Fruit fly (Drosophila melanogaster): ENCODE results near the gene SmB.

SmB gene

dm6 chr2L:10430802-10431476, 4.5 kb upstream of the SmB start, which contains the start of the genes Bug22 and TfIIB (continued):
- peak; percentile 94 for TF ChIP-seq Med (GFP tag)
- TF ChIP-seq CG12219 (GFP tag; optimal IDR thresholded peaks at IDR 0.05), result peak; percentile 28
- TF ChIP-seq her (GFP tag; optimal IDR thresholded peaks at IDR 0.05), result peak; percentile 25
- peak; percentile 85 for TF ChIP-seq gem (tag; optimal IDR thresholded peaks at IDR 0.05)
- TF ChIP-seq Optix (GFP tag; IDR thresholded peaks at IDR 0.05), result peak; percentile 60; the same call in 1 of the 3 replicates
- TF ChIP-seq BEAF-32 (GFP tag; optimal IDR thresholded peaks at IDR 0.05), result peak; percentile 47
- TF ChIP-seq lilli (GFP tag; optimal IDR thresholded peaks at IDR 0.05), result peak; percentile 86
- TF ChIP-seq CG14050 (GFP tag; IDR thresholded peaks at IDR 0.05), result no peak
- TF ChIP-seq Max (GFP tag; optimal IDR thresholded peaks at IDR 0.05), result peak; percentile 85
- TF ChIP-seq phol (tag; optimal IDR thresholded peaks at IDR 0.05), result peak; percentile 74
- peak; percentile 61 for TF ChIP-seq CG18011 (GFP tag; optimal IDR thresholded peaks at IDR 0.05)
- peak; percentile 14 for TF ChIP-seq CrebB (tag; optimal IDR thresholded peaks at IDR 0.05)
- TF ChIP-seq slou (GFP tag; optimal IDR thresholded peaks at IDR 0.05), result peak; percentile 62
- TF ChIP-seq sima (GFP tag; optimal IDR thresholded peaks at IDR 0.05), result no peak
- TF ChIP-seq CG13287 (GFP tag; IDR thresholded peaks at IDR 0.05; ENCODE audit: partially characterized antibody), result peak; percentile 47
- no peak for TF ChIP-seq sc (optimal IDR thresholded peaks at IDR 0.05)
- no peak for TF ChIP-seq sc (GFP tag; optimal IDR thresholded peaks at IDR 0.05)
- peak; percentile 32 for TF ChIP-seq CG17912 (GFP tag; optimal IDR thresholded peaks at IDR 0.05)
- peak; percentile 70 for TF ChIP-seq Fer3 (tag; optimal IDR thresholded peaks at IDR 0.05)
- peak; percentile 58 for TF ChIP-seq Mes4 (GFP tag; optimal IDR thresholded peaks at IDR 0.05)
- no peak for TF ChIP-seq wor (GFP tag; IDR thresholded peaks at IDR 0.05)
- no peak for TF ChIP-seq CG6254 (GFP tag; optimal IDR thresholded peaks at IDR 0.05)
- peak; percentile 19 for TF ChIP-seq MTF-1 (GFP tag; optimal IDR thresholded peaks at IDR 0.05; ENCODE audit: borderline replicate concordance)
- peak; percentile 80 for TF ChIP-seq CG9932 (GFP tag; IDR thresholded peaks at IDR 0.05)
- peak; percentile 57 for TF ChIP-seq ssp (GFP tag; IDR thresholded peaks at IDR 0.05)
- TF ChIP-seq Usf (GFP tag; optimal IDR thresholded peaks at IDR 0.05), result no peak
- peak; percentile 54 for TF ChIP-seq HmgZ (tag; optimal IDR thresholded peaks at IDR 0.05)
- peak; percentile 35 for TF ChIP-seq CG16863 (GFP tag; optimal IDR thresholded peaks at IDR 0.05)
- peak; percentile 62 for TF ChIP-seq CG18764 (GFP tag; optimal IDR thresholded peaks at IDR 0.05)
- peak; percentile 87 for TF ChIP-seq Elba2 (GFP tag; optimal IDR thresholded peaks at IDR 0.05)
- no peak for TF ChIP-seq CG2678 (tag; optimal IDR thresholded peaks at IDR 0.05)
- TF ChIP-seq inv (GFP tag; IDR thresholded peaks at IDR 0.05; ENCODE audit: partially characterized antibody), result no peak
- TF ChIP-seq tio (GFP tag; optimal IDR thresholded peaks at IDR 0.05), result no peak
- TF ChIP-seq chm (GFP tag; IDR thresholded peaks at IDR 0.05), result peak; percentile 65; the same call in 1 of the 2 replicates
- TF ChIP-seq CG16779 (GFP tag; IDR thresholded peaks at IDR 0.05), result 0 out of 2 replicates have a peak, but pooled peaks have one; percentile 12
- TF ChIP-seq CG9876 (GFP tag; optimal IDR thresholded peaks at IDR 0.05), result peak; percentile 41
- TF ChIP-seq CG13624 (GFP tag; optimal IDR thresholded peaks at IDR 0.05), result peak; percentile 62
- TF ChIP-seq crol (GFP tag; IDR thresholded peaks at IDR 0.05), result no peak
- TF ChIP-seq CG31224 (GFP tag; IDR thresholded peaks at IDR 0.05), result peak; percentile 38; the same call in 1 of the 2 replicates
- TF ChIP-seq Spps (tag; optimal IDR thresholded peaks at IDR 0.05), result peak; percentile 28
- TF ChIP-seq CG7786 (GFP tag; optimal IDR thresholded peaks at IDR 0.05), result peak; percentile 66
- TF ChIP-seq Hey (tag; optimal IDR thresholded peaks at IDR 0.05), result no peak
- TF ChIP-seq CG7271 (tag; optimal IDR thresholded peaks at IDR 0.05), result peak; percentile 6
- TF ChIP-seq Abd-B (GFP tag; optimal IDR thresholded peaks at IDR 0.05), result peak; percentile 50
- TF ChIP-seq Chrac-16 (GFP tag; optimal IDR thresholded peaks at IDR 0.05), result peak; percentile 72
- TF ChIP-seq Gug (GFP tag; IDR thresholded peaks at IDR 0.05), result peak; percentile 65; the same call in 2 of the 4 replicates
- no peak for TF ChIP-seq corto (GFP tag; optimal IDR thresholded peaks at IDR 0.05)
- no peak for TF ChIP-seq ato (GFP tag; IDR thresholded peaks at IDR 0.05; ENCODE audit: partially characterized antibody)
- peak; percentile 79 for TF ChIP-seq CG14710 (tag; optimal IDR thresholded peaks at IDR 0.05)
